Worm (Caenorhabditis elegans) whole organism, midembryonic: ENCODE data around the gene F58E6.13.

Experiments
- T22C8.4 ChIP-seq: fragments of 200-800 bp; sonication (Bioruptor generic); IDR thresholded peaks from 2 replicates; pipeline ENCODE4 v1.3.6; 2022; ENCODE audit warnings: missing genetic modification characterization, missing compliant biosample characterization
- cog-1 ChIP-seq: sonication (generic microtip); optimal IDR thresholded peaks from 2 replicates; lab custom pipeline; 2016; ENCODE audit warnings: missing genetic modification characterization, missing compliant biosample characterization
- flt-1 ChIP-seq: fragments of 200-800 bp; sonication (Bioruptor generic); IDR thresholded peaks from 2 replicates; pipeline ENCODE4 v1.3.6; 2022; ENCODE audit warnings: missing genetic modification characterization, missing compliant biosample characterization
- klf-2 ChIP-seq: fragments of 200-800 bp; sonication (Bioruptor generic); conservative IDR thresholded peaks from 2 replicates; pipeline ENCODE4 v1.3.6; 2022; ENCODE audit warnings: missing genetic modification reagents, missing genetic modification characterization, missing compliant biosample characterization
- med-1 ChIP-seq: sonication (generic microtip); optimal IDR thresholded peaks from 2 replicates; lab custom pipeline; 2017; ENCODE audit warnings: missing genetic modification characterization, mild to moderate bottlenecking, missing compliant biosample characterization, antibody characterized with exemption, missing genetic modification reagents; ENCODE audit not compliant: insufficient read depth
- ref-1 ChIP-seq: fragments of 200-800 bp; sonication (Bioruptor generic); conservative IDR thresholded peaks from 2 replicates; pipeline ENCODE4 v1.3.6; 2022; ENCODE audit warnings: missing genetic modification reagents, missing genetic modification characterization, missing compliant biosample characterization
- tab-1 ChIP-seq: fragments of 200-800 bp; sonication (Bioruptor generic); IDR thresholded peaks from 2 replicates; pipeline ENCODE4 v1.3.6; 2022; ENCODE audit warnings: missing genetic modification characterization, missing compliant biosample characterization
- ztf-23 ChIP-seq: fragments of 200-800 bp; sonication (Bioruptor generic); IDR thresholded peaks from 2 replicates; pipeline ENCODE4 v1.3.6; 2022; ENCODE audit warnings: missing genetic modification reagents, missing genetic modification characterization, missing compliant biosample characterization
- ztf-29 ChIP-seq: fragments of 200-800 bp; sonication (Bioruptor generic); IDR thresholded peaks from 2 replicates; pipeline ENCODE4 v1.3.6; 2022; ENCODE audit warnings: missing genetic modification reagents, missing genetic modification characterization, missing compliant biosample characterization

ce11 chrV:9782969-9783368 is 37.9 kb downstream of the F58E6.13 start, which contains the start of gene F46B6.5:
- TF ChIP-seq ref-1 (GFP tag; lab: Robert Waterston, UW) (no peak), ztf-29 (GFP tag; lab: Robert Waterston, UW) (no peak), cog-1 (no peak), tab-1 (GFP tag; lab: Robert Waterston, UW) (no peak), flt-1 (no peak), klf-2 (GFP tag; lab: Robert Waterston, UW) (no peak), T22C8.4 (GFP tag; lab: Robert Waterston, UW) (no peak), med-1 (GFP tag; lab: Kevin White, UChicago) (no peak), ztf-23 (GFP tag; lab: Robert Waterston, UW) (no peak)
